Fruit fly (Drosophila melanogaster) whole organism, embryonic: Measurements from ENCODE around the gene Ssl2.
A peak's percentile ranks its signal among the peaks of the same experiment; 100 is the strongest.

Experiments
- B-H2 ChIP-seq: fragments of 200-800 bp; sonication (Bioruptor generic); optimal IDR thresholded peaks from 2 replicates; lab custom pipeline; 2018; ENCODE audit warnings: missing biosample characterization, mild to moderate bottlenecking, missing genetic modification characterization
- BEAF-32 ChIP-seq: fragments of 200-800 bp; sonication (Bioruptor generic); optimal IDR thresholded peaks from 3 replicates; lab custom pipeline; 2017; ENCODE audit warnings: missing biosample characterization, missing genetic modification characterization, mild to moderate bottlenecking, moderate library complexity, missing genetic modification reagents
- Bdp1 ChIP-seq: fragments of 200-800 bp; sonication (Bioruptor generic); optimal IDR thresholded peaks from 3 replicates; lab custom pipeline; 2016; ENCODE audit warnings: missing biosample characterization, missing genetic modification characterization
- Bgb ChIP-seq: fragments of 200-800 bp; sonication (Bioruptor generic); IDR thresholded peaks from 2 replicates; pipeline ENCODE4 v1.3.6; 2022; ENCODE audit warnings: missing biosample characterization, missing genetic modification characterization; ENCODE audit not compliant: partially characterized antibody
- CG10366 ChIP-seq: fragments of 200-800 bp; sonication (Bioruptor generic); IDR thresholded peaks from 2 replicates; pipeline ENCODE4 v1.3.6; 2022; ENCODE audit warnings: missing biosample characterization, missing genetic modification characterization
- CG12155 ChIP-seq: fragments of 200-800 bp; sonication (Bioruptor generic); optimal IDR thresholded peaks from 3 replicates; lab custom pipeline; 2016; ENCODE audit warnings: missing biosample characterization, missing genetic modification characterization
- CG12299 ChIP-seq: fragments of 200-800 bp; sonication (Bioruptor generic); optimal IDR thresholded peaks from 2 replicates; lab custom pipeline; 2018; ENCODE audit warnings: missing biosample characterization, mild to moderate bottlenecking, missing genetic modification characterization
- CG14014 ChIP-seq: fragments of 200-800 bp; sonication (Bioruptor generic); IDR thresholded peaks from 2 replicates; pipeline ENCODE4 v1.3.6; 2022; ENCODE audit warnings: missing biosample characterization, missing genetic modification characterization
- CG1602 ChIP-seq: fragments of 200-800 bp; sonication (Bioruptor generic); optimal IDR thresholded peaks from 3 replicates; lab custom pipeline; 2016; ENCODE audit warnings: missing biosample characterization, missing genetic modification characterization
- CG1647 ChIP-seq: fragments of 200-800 bp; sonication (Bioruptor generic); optimal IDR thresholded peaks from 3 replicates; lab custom pipeline; 2016; ENCODE audit warnings: missing biosample characterization, missing genetic modification characterization
- CG17186 ChIP-seq: fragments of 200-800 bp; sonication (Bioruptor generic); optimal IDR thresholded peaks from 3 replicates; lab custom pipeline; 2017; ENCODE audit warnings: missing biosample characterization, missing genetic modification reagents, missing genetic modification characterization
- CG17568 ChIP-seq: fragments of 200-800 bp; sonication (Bioruptor generic); optimal IDR thresholded peaks from 2 replicates; lab custom pipeline; 2018; ENCODE audit warnings: missing biosample characterization, mild to moderate bottlenecking, missing genetic modification characterization, moderate library complexity
- CG17829 ChIP-seq: fragments of 200-800 bp; optimal IDR thresholded peaks from 2 replicates; lab custom pipeline; 2019; ENCODE audit warnings: missing biosample characterization, mild to moderate bottlenecking, missing genetic modification characterization, moderate library complexity
- CG18476 ChIP-seq: fragments of 200-800 bp; sonication (Bioruptor generic); optimal IDR thresholded peaks from 2 replicates; lab custom pipeline; 2016; ENCODE audit warnings: missing biosample characterization, mild to moderate bottlenecking, missing genetic modification characterization
- CG3163 ChIP-seq: fragments of 200-800 bp; sonication (Bioruptor generic); optimal IDR thresholded peaks from 3 replicates; lab custom pipeline; 2016; ENCODE audit warnings: missing biosample characterization, missing genetic modification characterization
- CG43689 ChIP-seq: fragments of 200-800 bp; sonication (Bioruptor generic); IDR thresholded peaks from 2 replicates; pipeline ENCODE4 v1.3.6; 2022; ENCODE audit warnings: missing biosample characterization, missing genetic modification characterization
- CHES-1-like ChIP-seq: fragments of 200-800 bp; sonication (Bioruptor generic); optimal IDR thresholded peaks from 2 replicates; lab custom pipeline; 2016; ENCODE audit warnings: missing biosample characterization, missing genetic modification characterization
- Dref ChIP-seq: fragments of 200-800 bp; sonication (Bioruptor generic); IDR thresholded peaks from 2 replicates; pipeline ENCODE4 v1.3.6; 2022; ENCODE audit warnings: missing biosample characterization, missing genetic modification characterization
- Fer2 ChIP-seq: fragments of 200-800 bp; sonication (Bioruptor generic); optimal IDR thresholded peaks from 2 replicates; lab custom pipeline; 2018; ENCODE audit warnings: missing biosample characterization, mild to moderate bottlenecking, missing genetic modification characterization, moderate library complexity
- HHEX ChIP-seq: fragments of 200-800 bp; sonication (Bioruptor generic); optimal IDR thresholded peaks from 3 replicates; lab custom pipeline; 2017; ENCODE audit warnings: missing biosample characterization, mild to moderate bottlenecking, missing genetic modification characterization, missing genetic modification reagents
- HLH54F ChIP-seq: fragments of 200-800 bp; sonication (Bioruptor generic); optimal IDR thresholded peaks from 3 replicates; lab custom pipeline; 2016; ENCODE audit warnings: missing biosample characterization, missing genetic modification characterization
- Med ChIP-seq: fragments of 200-800 bp; sonication (Bioruptor generic); peaks from one replicate; lab custom pipeline; 2016; ENCODE audit warnings: missing biosample characterization, missing genetic modification characterization, mild to moderate bottlenecking, inconsistent platforms, moderate library complexity
- Ssrp ChIP-seq: fragments of 200-800 bp; sonication (Bioruptor generic); optimal IDR thresholded peaks from 2 replicates; lab custom pipeline; 2018; ENCODE audit warnings: missing biosample characterization, mild to moderate bottlenecking, missing genetic modification characterization, moderate library complexity
- Taf1 ChIP-seq: fragments of 200-800 bp; sonication (Bioruptor generic); IDR thresholded peaks from 2 replicates; pipeline ENCODE4 v1.3.6; 2022; ENCODE audit warnings: missing biosample characterization, missing genetic modification characterization
- Vsx1 ChIP-seq: fragments of 200-800 bp; sonication (Bioruptor generic); optimal IDR thresholded peaks from 2 replicates; lab custom pipeline; 2017; ENCODE audit warnings: missing biosample characterization, mild to moderate bottlenecking, missing genetic modification characterization, missing genetic modification reagents
- Xbp1 ChIP-seq: fragments of 200-800 bp; sonication (Bioruptor generic); optimal IDR thresholded peaks from 3 replicates; lab custom pipeline; 2016; ENCODE audit warnings: missing biosample characterization, mild to moderate bottlenecking, missing genetic modification characterization
- amos ChIP-seq: fragments of 200-800 bp; sonication (Bioruptor generic); IDR thresholded peaks from 2 replicates; pipeline ENCODE4 v1.3.6; 2022; ENCODE audit warnings: missing biosample characterization, missing genetic modification characterization; ENCODE audit not compliant: partially characterized antibody
- ara ChIP-seq: fragments of 200-800 bp; sonication (Bioruptor generic); IDR thresholded peaks from 2 replicates; pipeline ENCODE4 v1.3.6; 2022; ENCODE audit warnings: missing biosample characterization, missing genetic modification characterization
- corto ChIP-seq: fragments of 200-800 bp; sonication (Bioruptor generic); optimal IDR thresholded peaks from 2 replicates; lab custom pipeline; 2016; ENCODE audit warnings: missing biosample characterization, mild to moderate bottlenecking, missing genetic modification characterization, moderate library complexity
- crp ChIP-seq, 2 experiments: fragments of 200-800 bp; sonication (Bioruptor generic); optimal IDR thresholded peaks; 2 replicates in 1 of 2; 3 replicates in 1 of 2; lab custom pipeline; 2017; ENCODE audit warnings: missing biosample characterization in 2 of 2, missing genetic modification characterization in 2 of 2, mild to moderate bottlenecking in 1 of 2, moderate library complexity in 1 of 2
- dimm ChIP-seq: fragments of 200-800 bp; sonication (Bioruptor generic); IDR thresholded peaks from 2 replicates; pipeline ENCODE4 v1.3.6; 2022; ENCODE audit warnings: missing biosample characterization, missing genetic modification characterization
- dmrt99B ChIP-seq: fragments of 200-800 bp; sonication (Bioruptor generic); optimal IDR thresholded peaks from 2 replicates; lab custom pipeline; 2018; ENCODE audit warnings: missing biosample characterization, mild to moderate bottlenecking, missing genetic modification characterization, moderate library complexity
- dpn ChIP-seq, 2 experiments: fragments of 200-800 bp; sonication (Bioruptor generic); optimal IDR thresholded peaks; 3 replicates each; lab custom pipeline; 2016; ENCODE audit warnings: missing biosample characterization in 2 of 2, missing genetic modification characterization in 2 of 2
- fd102C ChIP-seq: fragments of 200-800 bp; sonication (Bioruptor generic); optimal IDR thresholded peaks from 2 replicates; lab custom pipeline; 2018; ENCODE audit warnings: missing biosample characterization, mild to moderate bottlenecking, missing genetic modification characterization, moderate library complexity
- fd96Cb ChIP-seq: fragments of 200-800 bp; sonication (Bioruptor generic); optimal IDR thresholded peaks from 2 replicates; lab custom pipeline; 2018; ENCODE audit warnings: missing biosample characterization, mild to moderate bottlenecking, missing genetic modification characterization, moderate library complexity
- gem ChIP-seq: fragments of 200-800 bp; sonication (Bioruptor generic); optimal IDR thresholded peaks from 2 replicates; lab custom pipeline; 2019; ENCODE audit warnings: missing biosample characterization, mild to moderate bottlenecking, missing genetic modification characterization, moderate library complexity
- lbe ChIP-seq: fragments of 200-800 bp; sonication (Bioruptor generic); optimal IDR thresholded peaks from 2 replicates; lab custom pipeline; 2016; ENCODE audit warnings: missing biosample characterization, mild to moderate bottlenecking, missing genetic modification characterization
- lmd ChIP-seq: fragments of 200-800 bp; sonication (Bioruptor generic); IDR thresholded peaks from 2 replicates; pipeline ENCODE4 v1.3.6; 2022; ENCODE audit warnings: missing biosample characterization, missing genetic modification characterization
- pan ChIP-seq, 4 experiments: fragments of >200 bp in 3 of 4; fragments of 200-800 bp in 1 of 4; sonication (Bioruptor generic) in 1 of 4; optimal IDR thresholded peaks in 3 of 4; IDR thresholded peaks in 1 of 4; 2 replicates each; pipeline versions ENCODE4 v1.3.6 to Lab custom; 2017 to 2022; ENCODE audit warnings: missing biosample characterization in 2 of 4, missing genetic modification characterization in 2 of 4, mixed read lengths in 1 of 4
- sna ChIP-seq: fragments of 200-800 bp; sonication (Bioruptor generic); IDR thresholded peaks from 2 replicates; pipeline ENCODE4 v1.3.6; 2022; ENCODE audit warnings: missing biosample characterization, missing genetic modification characterization; ENCODE audit not compliant: partially characterized antibody
- stc ChIP-seq: fragments of 200-800 bp; sonication (Bioruptor generic); IDR thresholded peaks from 2 replicates; pipeline ENCODE4 v1.3.6; 2022; ENCODE audit warnings: missing biosample characterization, missing genetic modification characterization
- sug ChIP-seq: fragments of 200-800 bp; optimal IDR thresholded peaks from 2 replicates; lab custom pipeline; 2019; ENCODE audit warnings: missing biosample characterization, mild to moderate bottlenecking, missing genetic modification characterization, moderate library complexity
- tio ChIP-seq: fragments of 200-800 bp; sonication (Bioruptor generic); optimal IDR thresholded peaks from 2 replicates; lab custom pipeline; 2017; ENCODE audit warnings: missing biosample characterization, missing genetic modification characterization, inconsistent platforms
- zen2 ChIP-seq: fragments of 200-800 bp; sonication (Bioruptor generic); IDR thresholded peaks from 3 replicates; pipeline ENCODE4 v1.3.6; 2022; ENCODE audit warnings: missing biosample characterization, missing genetic modification characterization; ENCODE audit not compliant: partially characterized antibody

Ssl2 gene

DNA sequence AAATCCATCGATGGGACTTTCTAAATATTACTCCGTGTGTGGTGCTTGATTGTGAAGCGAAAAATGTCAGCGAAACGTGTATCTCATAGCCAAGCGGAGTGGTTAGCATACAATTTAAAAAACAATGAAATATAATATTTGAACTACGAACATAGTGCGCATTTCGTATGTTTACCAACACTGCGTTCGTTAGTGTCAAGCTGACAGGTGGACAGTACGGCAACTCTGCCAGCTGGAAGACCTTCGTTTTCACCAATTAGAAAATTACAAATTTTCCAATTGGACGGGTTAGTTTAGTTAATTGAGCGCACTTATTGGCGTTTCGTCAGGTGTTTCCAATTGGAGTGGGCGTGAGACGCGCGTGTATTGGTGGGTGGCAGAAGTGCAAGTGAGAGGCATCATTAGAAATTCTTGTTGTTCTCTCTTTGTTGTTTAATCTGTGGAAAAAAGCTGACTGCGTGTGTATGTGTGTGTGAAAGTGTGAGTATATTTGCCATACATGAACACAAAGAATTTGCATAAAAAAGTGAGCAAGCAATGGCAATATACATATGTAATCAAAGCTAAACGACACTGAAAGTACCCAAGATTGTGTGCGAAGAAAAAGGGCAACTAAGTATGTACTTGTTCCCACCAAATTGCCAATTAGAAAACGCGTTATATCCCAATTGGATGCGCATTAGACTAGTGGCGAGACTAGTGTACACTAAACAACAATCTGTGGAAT is 7.4 kb upstream of the Ssl2 start (continued):
- TF ChIP-seq fd96Cb (tag; lab: Kevin White, UChicago) (peak; percentile 8), lmd (GFP tag; lab: Robert Waterston, UW) (peak; percentile 16; the same call in 1 of the 2 replicates), Xbp1 (GFP tag; lab: Kevin White, UChicago) (peak; percentile 51), sna (GFP tag; lab: Robert Waterston, UW) (0 out of 2 replicates have a peak, but pooled peaks have one; percentile 30), CG10366 (no peak), B-H2 (peak; percentile 65), Dref (0 out of 2 replicates have a peak, but pooled peaks have one; percentile 16), CG12155 (GFP tag; lab: Kevin White, UChicago) (peak; percentile 38), dmrt99B (no peak), fd102C (GFP tag; lab: Kevin White, UChicago) (no peak), CG17186 (GFP tag; lab: Kevin White, UChicago) (peak; percentile 51), Med (GFP tag; lab: Kevin White, UChicago) (peak; percentile 90), lbe (GFP tag; lab: Kevin White, UChicago) (peak; percentile 10), Ssrp (no peak), dimm (GFP tag; lab: Robert Waterston, UW) (no peak), CG17568 (GFP tag; lab: Kevin White, UChicago) (no peak), CG14014 (GFP tag; lab: Robert Waterston, UW) (peak; percentile 20; the same call in 1 of the 2 replicates), CG1647 (GFP tag; lab: Kevin White, UChicago) (peak; percentile 30), Fer2 (tag; lab: Kevin White, UChicago) (no peak), zen2 (GFP tag; lab: Robert Waterston, UW) (no peak), CG43689 (GFP tag; lab: Robert Waterston, UW) (no peak), CG17829 (tag; lab: Kevin White, UChicago) (peak; percentile 19), Vsx1 (GFP tag; lab: Kevin White, UChicago) (peak; percentile 24), Taf1 (GFP tag; lab: Robert Waterston, UW) (no peak), corto (GFP tag; lab: Kevin White, UChicago) (no peak), Bgb (GFP tag; lab: Robert Waterston, UW) (peak; percentile 40; the same call in 1 of the 2 replicates), CG18476 (GFP tag; lab: Kevin White, UChicago) (peak; percentile 51), pan (optimal IDR thresholded peaks at IDR 0.05; lab: Kevin White, UChicago) (no peak), pan (GFP tag; optimal IDR thresholded peaks at IDR 0.05 in 1 of 2, IDR thresholded peaks at IDR 0.05 in 1 of 2) (peak in 1 of 2 experiments; percentile 13), crp (GFP tag; optimal IDR thresholded peaks at IDR 0.05; lab: Kevin White, UChicago) (peak in 1 of 2 experiments; percentile 70), ara (GFP tag; lab: Robert Waterston, UW) (no peak), tio (peak; percentile 49), CG1602 (GFP tag; lab: Kevin White, UChicago) (no peak), HHEX (GFP tag; lab: Kevin White, UChicago) (peak; percentile 30), dpn (GFP tag; optimal IDR thresholded peaks at IDR 0.05; lab: Kevin White, UChicago) (peak; percentile 2 to 56), CHES-1-like (GFP tag; lab: Kevin White, UChicago) (peak; percentile 46), gem (peak; percentile 28), CG3163 (GFP tag; lab: Kevin White, UChicago) (peak; percentile 33), Bdp1 (peak; percentile 9), stc (GFP tag; lab: Robert Waterston, UW) (peak; percentile 37), CG12299 (tag; lab: Kevin White, UChicago) (no peak), amos (GFP tag; lab: Robert Waterston, UW) (peak; percentile 6; the same call in 1 of the 2 replicates), BEAF-32 (no peak), HLH54F (peak; percentile 55), sug (tag; lab: Kevin White, UChicago) (peak; percentile 21)
